Worm (Caenorhabditis elegans) whole organism, L4/young adult: Measurements from ENCODE around the gene T28A11.4.

ENCODE experiments used
- W03F9.2 ChIP-seq: fragments of 150-350 bp; optimal IDR thresholded peaks from 2 replicates; lab custom pipeline; 2014; ENCODE audit warnings: missing biosample characterization, missing genetic modification characterization
- him-1 ChIP-seq: sonication (generic microtip); optimal IDR thresholded peaks from 2 replicates; lab custom pipeline; 2016; ENCODE audit warnings: missing genotype, missing genetic modification reagents, missing genetic modification characterization, missing compliant biosample characterization

ce11 chrV:3281523-3281922 is 7.7 kb downstream of the T28A11.4 start, which contains the start of gene T28A11.25:
- no peak for TF ChIP-seq him-1
- TF ChIP-seq W03F9.2 (tag; lab: Kevin White, UChicago), result no peak
